Worm (Caenorhabditis elegans): ENCODE results near the gene F32D8.12.

Gene F32D8.12

DNA sequence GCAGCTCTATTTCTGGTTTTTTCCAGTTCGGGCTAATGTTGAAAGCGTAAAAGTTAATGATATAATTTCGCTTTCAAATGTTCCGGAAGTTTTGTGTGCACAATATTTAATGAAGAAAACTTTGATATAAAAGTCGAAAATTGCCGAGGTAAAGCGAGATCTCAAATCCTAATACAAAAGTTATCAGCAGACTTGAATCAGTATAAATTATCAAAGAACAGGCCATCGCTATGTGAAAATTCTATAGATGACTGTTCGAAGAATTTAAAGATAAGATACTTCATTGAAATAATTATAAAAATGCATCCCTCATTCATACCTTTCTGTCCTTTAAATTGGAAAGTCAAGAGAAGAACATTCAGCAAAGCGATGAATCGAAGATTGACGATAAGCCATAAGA lies 43.9 kb downstream of the F32D8.12 start, which contains the start of gene C29A12.6:
TSS of gene C29A12.6 (plus strand) at position 301 of the 400 bp plus-strand sequence.
- no peak for TF ChIP-seq arid-1 (GFP tag; conservative IDR thresholded peaks at IDR 0.05)
- TF ChIP-seq aha-1 (tag), result peak; percentile 13

DNA sequence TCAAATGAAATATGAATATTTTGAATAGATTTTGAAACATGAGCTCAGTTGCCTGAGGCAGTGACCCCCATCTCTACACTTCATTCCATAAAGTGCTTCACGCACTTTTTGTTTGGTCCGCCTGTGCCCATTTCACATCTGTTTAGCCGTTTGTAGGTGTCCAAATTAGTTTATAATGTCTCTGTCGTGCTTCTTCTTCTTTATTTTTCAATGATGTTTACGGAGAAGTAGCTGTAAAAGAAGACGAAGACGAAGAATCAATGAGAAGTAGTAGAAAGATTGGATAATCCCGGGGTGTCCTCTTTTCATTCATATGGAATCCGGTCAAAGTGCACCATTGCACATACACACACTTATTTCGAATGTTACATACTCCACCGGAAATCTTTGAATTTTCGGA lies 51.4 kb downstream of the F32D8.12 start:
- TF ChIP-seq zfp-2 (tag; optimal IDR thresholded peaks at IDR 0.05) (no peak), saeg-2 (GFP tag; IDR thresholded peaks at IDR 0.05) (no peak), lsy-2 (tag; optimal IDR thresholded peaks at IDR 0.05) (no peak), unc-62 (GFP tag; optimal IDR thresholded peaks at IDR 0.05 in 1 of 2) (peak in 1 of 2 experiments; percentile 35), unc-62 (tag; optimal IDR thresholded peaks at IDR 0.05) (no peak), zfp-3 (GFP tag; conservative IDR thresholded peaks at IDR 0.05) (no peak), pha-4 (GFP tag; IDR thresholded peaks at IDR 0.05) (no peak), pha-4 (tag; optimal IDR thresholded peaks at IDR 0.05) (no peak)

DNA sequence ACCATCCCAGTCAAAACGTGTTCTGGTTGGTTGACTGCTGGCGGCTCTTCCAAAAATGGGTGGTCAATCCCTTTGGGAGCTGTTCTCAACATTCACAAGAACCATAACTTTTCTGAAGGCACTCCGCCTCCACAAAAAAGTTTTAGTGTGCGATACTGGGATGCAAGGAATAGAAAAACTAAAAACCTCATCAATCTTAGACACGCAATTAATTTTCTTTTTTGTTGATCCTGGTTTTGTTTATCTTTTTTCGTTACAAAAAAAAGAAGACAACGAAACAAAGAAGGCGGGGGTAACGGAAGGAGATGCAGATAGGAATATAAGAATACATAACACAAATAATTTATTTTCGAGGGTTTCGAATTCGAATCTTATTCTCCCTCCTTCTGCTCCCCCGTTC lies 52.6 kb downstream of the F32D8.12 start:
- TF ChIP-seq ztf-11 (tag; optimal IDR thresholded peaks at IDR 0.05) (no peak), unc-62 (GFP tag; optimal IDR thresholded peaks at IDR 0.05 in 1 of 2) (peak in 1 of 2 experiments; percentile 85), unc-62 (tag; optimal IDR thresholded peaks at IDR 0.05) (no peak), aha-1 (tag) (peak; percentile 8)
